Worm (Caenorhabditis elegans) whole organism, early embryonic: Measurements from ENCODE around the gene F39G3.5.

Experiments used
- F13C5.2 ChIP-seq: sonication (generic microtip); optimal IDR thresholded peaks from 2 replicates; lab custom pipeline; 2017; ENCODE audit warnings: mild to moderate bottlenecking, missing genetic modification characterization, inconsistent platforms, missing compliant biosample characterization
- aly-1 ChIP-seq: sonication (generic microtip); optimal IDR thresholded peaks from 2 replicates; lab custom pipeline; 2016; ENCODE audit warnings: missing genetic modification characterization, missing compliant biosample characterization
- ama-1 ChIP-seq: fragments of 150-350 bp; optimal IDR thresholded peaks from 2 replicates; lab custom pipeline; 2014
- flt-1 ChIP-seq: fragments of 200-800 bp; sonication (Bioruptor generic); IDR thresholded peaks from 2 replicates; pipeline ENCODE4 v1.3.6; 2022; ENCODE audit warnings: missing genetic modification characterization, missing compliant biosample characterization
- hmbx-1 ChIP-seq: sonication (generic microtip); optimal IDR thresholded peaks from 2 replicates; lab custom pipeline; 2016; ENCODE audit warnings: mild to moderate bottlenecking, missing genetic modification characterization, missing compliant biosample characterization
- hmg-4 ChIP-seq: fragments of 200-800 bp; sonication (Bioruptor generic); optimal IDR thresholded peaks from 2 replicates; lab custom pipeline; 2018; ENCODE audit warnings: mild to moderate bottlenecking, missing genetic modification characterization, missing compliant biosample characterization
- scrt-1 ChIP-seq: fragments of 200-800 bp; sonication (Bioruptor generic); IDR thresholded peaks from 2 replicates; pipeline ENCODE4 v1.3.6; 2022; ENCODE audit warnings: missing genetic modification characterization, missing compliant biosample characterization
- tra-4 ChIP-seq: sonication (generic microtip); optimal IDR thresholded peaks from 2 replicates; lab custom pipeline; 2017; ENCODE audit warnings: missing genetic modification characterization, missing compliant biosample characterization

DNA sequence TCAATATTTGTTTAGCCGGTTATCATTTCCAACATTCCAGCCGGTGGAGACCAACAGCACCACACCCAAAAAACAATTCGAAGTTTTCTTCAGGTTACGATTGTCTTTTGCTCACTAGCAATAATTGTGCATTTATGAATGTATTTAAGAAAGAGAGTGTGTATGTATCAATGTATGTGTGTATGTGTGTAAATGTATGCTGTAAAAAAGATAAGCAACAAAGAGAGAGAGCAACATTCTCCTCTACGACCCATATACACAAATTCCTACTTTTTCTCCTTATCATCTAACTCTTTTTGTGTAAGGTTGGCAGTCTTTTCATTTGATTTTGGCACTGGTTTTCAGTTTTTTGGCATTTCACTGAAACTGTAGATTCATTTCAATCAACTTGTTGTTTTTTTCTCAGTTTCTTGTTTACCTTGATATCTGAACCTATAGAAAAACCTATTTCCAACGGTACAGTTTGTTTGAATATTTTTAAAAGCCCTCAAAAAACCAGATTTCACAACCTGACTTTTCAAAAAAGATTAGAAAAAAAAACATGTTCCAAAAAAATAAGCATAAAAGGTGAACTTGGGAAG is 1.4 kb upstream of the F39G3.5 start:
- no peak for TF ChIP-seq F13C5.2 (tag; lab: Kevin White, UChicago)
- no peak for TF ChIP-seq hmbx-1 (tag; lab: Kevin White, UChicago)
- no peak for TF ChIP-seq hmg-4 (GFP tag; lab: Kevin White, UChicago)
- TF ChIP-seq ama-1 = no peak
- TF ChIP-seq scrt-1 (GFP tag; lab: Robert Waterston, UW) = no peak
- TF ChIP-seq flt-1 (GFP tag; lab: Robert Waterston, UW) = no peak
- no peak for TF ChIP-seq aly-1 (tag; lab: Kevin White, UChicago)
- no peak for TF ChIP-seq tra-4
